Fruit fly (Drosophila melanogaster) ovary, adult (tissue): ENCODE data around the gene CG9747.

Source experiments
- CG17801 ChIP-seq: fragments of 200-800 bp; optimal IDR thresholded peaks from 2 replicates; lab custom pipeline; 2019; ENCODE audit warnings: missing biosample characterization, mild to moderate bottlenecking, missing genetic modification characterization, moderate library complexity; ENCODE audit not compliant: partially characterized antibody

CG9747 gene

dm6 chr3R:30191047-30191446, at the start of gene CG9747:
TSS of gene CG9747 (minus strand) at chr3R:30191252.
- TF ChIP-seq CG17801: no peak

dm6 chr3R:30240245-30240644, 49.2 kb upstream of the CG9747 start:
- no peak for TF ChIP-seq CG17801

dm6 chr3R:30237634-30238033, 46.6 kb upstream of the CG9747 start, which contains the start of gene CG43448:
TSS of gene CG43448 (minus strand) at chr3R:30237734.
- no peak for TF ChIP-seq CG17801

- TF ChIP-seq CG17801: no peak
Measured at dm6 chr3R:30236994-30237393, 45.9 kb upstream of the CG9747 start.

- no peak for TF ChIP-seq CG17801
Measured at dm6 chr3R:30235253-30235652, 44.2 kb upstream of the CG9747 start.

- TF ChIP-seq CG17801: no peak
Measured at dm6 chr3R:30224577-30224976, 33.5 kb upstream of the CG9747 start.

- no peak for TF ChIP-seq CG17801
Measured at dm6 chr3R:30222236-30222635, 31.2 kb upstream of the CG9747 start.

dm6 chr3R:30216210-30216609, 25.2 kb upstream of the CG9747 start, which contains the start of gene CecC:
TSS of gene CecC (plus strand) at chr3R:30216484.
- TF ChIP-seq CG17801: no peak

dm6 chr3R:30215020-30215419, 24.0 kb upstream of the CG9747 start:
- TF ChIP-seq CG17801: no peak

dm6 chr3R:30213697-30214096, 22.6 kb upstream of the CG9747 start, which contains the start of gene CecB:
TSS of gene CecB (minus strand) at chr3R:30213797.
- TF ChIP-seq CG17801: no peak

- TF ChIP-seq CG17801: no peak
Measured at dm6 chr3R:30211856-30212255, 20.8 kb upstream of the CG9747 start, which contains the start of gene CecA2. TSS of gene CecA2 (plus strand) at chr3R:30212156.

dm6 chr3R:30210560-30210959, 19.5 kb upstream of the CG9747 start, which contains the start of gene CecA1:
TSS of gene CecA1 (plus strand) at chr3R:30210874.
- no peak for TF ChIP-seq CG17801

dm6 chr3R:30209648-30210047, 18.6 kb upstream of the CG9747 start, which contains the start of gene Anp:
TSS of gene Anp (plus strand) at chr3R:30209948.
- no peak for TF ChIP-seq CG17801

dm6 chr3R:30208766-30209484, 17.9 kb upstream of the CG9747 start, which contains the start of gene RpS7:
TSS of gene RpS7 (minus strand) at chr3R:30209020.
- TF ChIP-seq CG17801: peak; percentile 86

- no peak for TF ChIP-seq CG17801
Measured at dm6 chr3R:30208011-30208410, 17.0 kb upstream of the CG9747 start.

dm6 chr3R:30205946-30206345, 14.9 kb upstream of the CG9747 start:
- peak; percentile 25 for TF ChIP-seq CG17801

- TF ChIP-seq CG17801: no peak
Measured at dm6 chr3R:30204004-30204603, 13.1 kb upstream of the CG9747 start.
